Fruit fly (Drosophila melanogaster): ENCODE results near the gene cyst.

DNA sequence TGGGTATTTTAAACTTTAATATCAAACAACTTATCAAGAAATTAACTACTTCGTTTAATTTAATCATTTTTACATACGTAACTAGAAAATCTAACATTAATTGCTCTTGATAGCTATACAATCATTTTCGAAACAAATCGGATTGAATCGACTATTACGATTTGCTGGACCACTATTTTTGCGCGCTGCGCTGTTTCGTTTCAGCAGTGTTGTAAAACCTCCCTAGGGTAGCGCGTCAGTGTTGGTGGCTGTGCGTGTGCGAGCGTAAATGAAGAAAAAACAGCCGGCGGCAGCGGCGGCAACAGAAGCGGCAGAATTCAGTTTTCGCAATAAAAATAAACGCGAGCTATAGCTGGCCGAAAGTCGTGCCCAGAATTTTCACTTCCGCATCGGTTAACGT lies 24.7 kb upstream of the cyst start, which contains the start of gene CG33116:
- no peak for TF ChIP-seq Dll (optimal IDR thresholded peaks at IDR 0.05)
- no peak for TF ChIP-seq psq (optimal IDR thresholded peaks at IDR 0.05)
- TF ChIP-seq usp (GFP tag; optimal IDR thresholded peaks at IDR 0.05) = no peak
- no peak for TF ChIP-seq EcR (GFP tag; optimal IDR thresholded peaks at IDR 0.05)

Measured in whole organism.